Worm (Caenorhabditis elegans) whole organism, L1 larva: ENCODE data around the gene C38C3.4.

Source experiments
- elt-2 ChIP-seq: sonication (generic microtip); optimal IDR thresholded peaks from 2 replicates; lab custom pipeline; 2016; ENCODE audit warnings: missing genetic modification characterization, mild to moderate bottlenecking, inconsistent platforms, missing compliant biosample characterization, missing genetic modification reagents
- lir-3 ChIP-seq: sonication (generic microtip); optimal IDR thresholded peaks from 2 replicates; lab custom pipeline; 2016; ENCODE audit warnings: mild to moderate bottlenecking, missing genetic modification characterization, moderate library complexity, missing compliant biosample characterization; ENCODE audit not compliant: poor library complexity
- pag-3 ChIP-seq: sonication (generic microtip); optimal IDR thresholded peaks from 2 replicates; lab custom pipeline; 2017; ENCODE audit warnings: missing genetic modification characterization, mild to moderate bottlenecking, missing compliant biosample characterization, antibody characterized with exemption, borderline replicate concordance; ENCODE audit not compliant: insufficient read depth
- snpc-4 ChIP-seq: fragments of 150-350 bp; optimal IDR thresholded peaks from 2 replicates; lab custom pipeline; 2014; ENCODE audit warnings: missing biosample characterization, missing genetic modification characterization
- vab-15 ChIP-seq: sonication (generic microtip); optimal IDR thresholded peaks from 2 replicates; lab custom pipeline; 2017; ENCODE audit warnings: missing genotype, mild to moderate bottlenecking, missing genetic modification characterization, missing compliant biosample characterization

ce11 chrV:1464543-1465040, 17.2 kb upstream of the C38C3.4 start, which contains the start of the genes fpn-1.2 and pqn-54:
- TF ChIP-seq lir-3 (tag; lab: Kevin White, UChicago), result no peak
- no peak for TF ChIP-seq vab-15 (tag; lab: Kevin White, UChicago)
- TF ChIP-seq elt-2 (tag; lab: Kevin White, UChicago), result peak; percentile 10
- no peak for TF ChIP-seq pag-3
- no peak for TF ChIP-seq snpc-4 (tag; lab: Kevin White, UChicago)
